Fruit fly (Drosophila melanogaster): ENCODE data around the gene osa.

The osa gene

DNA sequence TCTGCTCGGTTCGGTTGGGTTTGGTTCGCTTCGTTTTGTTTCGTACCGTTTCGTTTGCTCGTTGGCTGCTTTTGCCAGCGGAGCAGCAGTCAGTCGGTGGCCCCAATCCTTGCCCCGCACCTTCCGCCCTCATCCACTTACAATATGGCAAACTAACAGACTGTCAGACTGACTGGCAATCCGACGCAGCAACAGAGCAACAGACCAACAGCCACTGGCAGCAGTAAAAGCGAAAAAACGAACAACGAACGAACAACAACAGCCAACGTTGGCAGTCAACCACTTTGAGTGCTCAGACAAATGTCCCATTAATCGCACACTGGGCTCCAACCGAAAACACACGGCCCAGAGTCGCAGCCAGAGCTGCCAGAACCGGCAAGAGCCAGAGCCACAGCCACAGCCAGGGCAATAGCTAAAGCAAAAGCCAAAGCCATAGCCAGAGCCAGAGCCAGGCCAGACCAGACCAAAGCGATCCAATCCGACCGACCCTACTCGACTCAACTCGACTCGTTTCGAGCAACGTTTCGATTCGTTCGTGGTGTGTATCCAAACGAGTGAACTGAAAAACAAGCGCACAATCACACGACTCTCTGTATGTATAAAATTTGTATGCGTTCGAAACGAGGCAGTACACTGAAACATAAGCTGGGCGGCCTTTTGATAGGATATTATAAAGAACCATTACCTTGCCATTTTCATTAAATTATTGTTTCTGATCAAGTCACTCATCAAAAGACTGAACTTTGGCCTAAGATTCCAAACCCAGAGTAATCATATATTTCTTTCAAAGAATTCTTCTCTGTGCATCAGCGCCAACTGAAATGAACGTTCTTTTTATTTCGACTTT is 14.2 kb downstream of the osa start (continued):
- TF ChIP-seq Trl (optimal IDR thresholded peaks at IDR 0.05) (no peak), Trl (GFP tag; optimal IDR thresholded peaks at IDR 0.05) (peak; percentile 99), CG12744 (GFP tag; optimal IDR thresholded peaks at IDR 0.05) (peak; percentile 99), stwl (tag; optimal IDR thresholded peaks at IDR 0.05) (peak; percentile 69), CG12769 (tag; optimal IDR thresholded peaks at IDR 0.05) (peak; percentile 99), ATbp (GFP tag; optimal IDR thresholded peaks at IDR 0.05) (peak; percentile 99), gcm (GFP tag; optimal IDR thresholded peaks at IDR 0.05) (peak; percentile 99), sc (optimal IDR thresholded peaks at IDR 0.05) (no peak), sc (GFP tag; optimal IDR thresholded peaks at IDR 0.05) (peak; percentile 99), maf-S (GFP tag; optimal IDR thresholded peaks at IDR 0.05) (peak; percentile 99), Fer3 (tag; optimal IDR thresholded peaks at IDR 0.05) (peak; percentile 99), CG17361 (GFP tag; IDR thresholded peaks at IDR 0.05) (peak; percentile 99), HLH54F (GFP tag; optimal IDR thresholded peaks at IDR 0.05) (peak; percentile 99), ranshi (GFP tag; IDR thresholded peaks at IDR 0.05) (peak; percentile 99), slp2 (GFP tag; optimal IDR thresholded peaks at IDR 0.05) (peak; percentile 99), esg (GFP tag; conservative IDR thresholded peaks at IDR 0.05) (peak; percentile 99), Hr78 (GFP tag; optimal IDR thresholded peaks at IDR 0.05) (peak in 1 of 2 experiments; percentile 94), zen2 (GFP tag; IDR thresholded peaks at IDR 0.05; ENCODE audit: partially characterized antibody) (no peak), knrl (GFP tag; IDR thresholded peaks at IDR 0.05; ENCODE audit: partially characterized antibody) (no peak), Pdp1 (GFP tag; optimal IDR thresholded peaks at IDR 0.05) (peak; percentile 98 to 99), CG2199 (GFP tag; IDR thresholded peaks at IDR 0.05) (peak; percentile 99), ERR (GFP tag; optimal IDR thresholded peaks at IDR 0.05) (peak; percentile 98), ap (GFP tag; IDR thresholded peaks at IDR 0.05) (peak; percentile 99), tio (GFP tag; optimal IDR thresholded peaks at IDR 0.05) (peak; percentile 100), tap (tag; optimal IDR thresholded peaks at IDR 0.05) (peak; percentile 98), mld (GFP tag; IDR thresholded peaks at IDR 0.05; ENCODE audit: partially characterized antibody) (no peak), CG3995 (GFP tag; optimal IDR thresholded peaks at IDR 0.05) (peak; percentile 82), YL-1 (GFP tag; optimal IDR thresholded peaks at IDR 0.05) (peak; percentile 98), cwo (GFP tag; optimal IDR thresholded peaks at IDR 0.05) (peak; percentile 97), CG34422 (GFP tag; IDR thresholded peaks at IDR 0.05) (peak; percentile 99), cas (GFP tag; IDR thresholded peaks at IDR 0.05) (peak; percentile 97), Camta (GFP tag; optimal IDR thresholded peaks at IDR 0.05) (peak; percentile 99), Six4 (GFP tag; optimal IDR thresholded peaks at IDR 0.05) (peak; percentile 99), caup (GFP tag; optimal IDR thresholded peaks at IDR 0.05; ENCODE audit: severe bottlenecking) (peak; percentile 99), NK7.1 (GFP tag; optimal IDR thresholded peaks at IDR 0.05) (peak; percentile 99), pita (GFP tag; optimal IDR thresholded peaks at IDR 0.05) (no peak), CG7745 (tag; optimal IDR thresholded peaks at IDR 0.05) (peak; percentile 81), corto (GFP tag; optimal IDR thresholded peaks at IDR 0.05) (peak; percentile 100), kay (GFP tag; optimal IDR thresholded peaks at IDR 0.05) (peak; percentile 99), HLH3B (GFP tag; IDR thresholded peaks at IDR 0.05) (peak; percentile 99), Side (GFP tag; optimal IDR thresholded peaks at IDR 0.05) (peak; percentile 99), CG15269 (tag; optimal IDR thresholded peaks at IDR 0.05) (peak; percentile 99), CG10543 (GFP tag; optimal IDR thresholded peaks at IDR 0.05) (peak; percentile 98), CkIIα-i1 (GFP tag; IDR thresholded peaks at IDR 0.05) (peak; percentile 96), TFAM (GFP tag; optimal IDR thresholded peaks at IDR 0.05) (peak; percentile 92), CG17385 (GFP tag; optimal IDR thresholded peaks at IDR 0.05) (peak; percentile 98), CG11504 (tag; optimal IDR thresholded peaks at IDR 0.05) (peak; percentile 98), CG7786 (GFP tag; optimal IDR thresholded peaks at IDR 0.05) (peak; percentile 99), Ada2b (GFP tag; IDR thresholded peaks at IDR 0.05) (peak; percentile 99)
